Worm (Caenorhabditis elegans) whole organism, mixed stage, embryonic: Measurements from ENCODE around the gene srw-141.
"Not testable (repeated sequence)": the region's sequence is repeated elsewhere in the genome, so short reads cannot be mapped to it uniquely, and the experiment has no call there.

Experiments
- M03D4.4 ChIP-seq: sonication (generic microtip); optimal IDR thresholded peaks from 2 replicates; lab custom pipeline; 2017; ENCODE audit warnings: mild to moderate bottlenecking, missing genetic modification characterization, missing compliant biosample characterization
- bed-3 ChIP-seq: fragments of 200-800 bp; sonication (Bioruptor generic); optimal IDR thresholded peaks from 3 replicates; lab custom pipeline; 2018; ENCODE audit warnings: mild to moderate bottlenecking, missing genetic modification characterization, moderate library complexity, missing compliant biosample characterization
- blmp-1 ChIP-seq: fragments of 150-350 bp; optimal IDR thresholded peaks from 2 replicates; lab custom pipeline; 2014; ENCODE audit warnings: missing biosample characterization, missing genetic modification characterization
- ceh-43 ChIP-seq: fragments of 200-800 bp; sonication (Bioruptor generic); optimal IDR thresholded peaks from 2 replicates; lab custom pipeline; 2018; ENCODE audit warnings: mild to moderate bottlenecking, missing genetic modification characterization, moderate library complexity, missing compliant biosample characterization
- ceh-83 ChIP-seq: fragments of 200-800 bp; sonication (Bioruptor generic); optimal IDR thresholded peaks from 2 replicates; lab custom pipeline; 2018; ENCODE audit warnings: mild to moderate bottlenecking, missing genetic modification characterization, missing compliant biosample characterization
- ces-1 ChIP-seq: fragments of 150-350 bp; optimal IDR thresholded peaks from 2 replicates; lab custom pipeline; 2014; ENCODE audit warnings: missing biosample characterization, missing genetic modification reagents, missing genetic modification characterization
- cnd-1 ChIP-seq: fragments of 200-800 bp; sonication (Bioruptor generic); optimal IDR thresholded peaks from 2 replicates; lab custom pipeline; 2018; ENCODE audit warnings: mild to moderate bottlenecking, missing genetic modification characterization, missing compliant biosample characterization
- drap-1 ChIP-seq: fragments of 200-800 bp; sonication (Bioruptor generic); optimal IDR thresholded peaks from 3 replicates; lab custom pipeline; 2018; ENCODE audit warnings: mild to moderate bottlenecking, missing genetic modification characterization, missing compliant biosample characterization
- elt-1 ChIP-seq: sonication (generic microtip); optimal IDR thresholded peaks from 2 replicates; lab custom pipeline; 2017; ENCODE audit warnings: missing genetic modification characterization, mild to moderate bottlenecking, missing compliant biosample characterization, antibody characterized with exemption, moderate library complexity, borderline replicate concordance; ENCODE audit not compliant: insufficient read depth
- flh-1 ChIP-seq: fragments of 200-800 bp; sonication (Bioruptor generic); optimal IDR thresholded peaks from 2 replicates; lab custom pipeline; 2018; ENCODE audit warnings: mild to moderate bottlenecking, missing genetic modification characterization, moderate library complexity, missing compliant biosample characterization
- ham-2 ChIP-seq: fragments of 200-800 bp; sonication (Bioruptor generic); optimal IDR thresholded peaks from 2 replicates; lab custom pipeline; 2018; ENCODE audit warnings: mild to moderate bottlenecking, missing genetic modification characterization, missing compliant biosample characterization
- hlh-1 ChIP-seq: fragments of 150-350 bp; optimal IDR thresholded peaks from 2 replicates; lab custom pipeline; 2014; ENCODE audit warnings: missing biosample characterization, missing genetic modification reagents, missing genetic modification characterization
- lin-13 ChIP-seq: fragments of 150-350 bp; optimal IDR thresholded peaks from 2 replicates; lab custom pipeline; 2014; ENCODE audit warnings: missing biosample characterization, missing genetic modification characterization
- lin-32 ChIP-seq: fragments of 200-800 bp; sonication (Bioruptor generic); optimal IDR thresholded peaks from 2 replicates; lab custom pipeline; 2018; ENCODE audit warnings: mild to moderate bottlenecking, missing genetic modification characterization, missing compliant biosample characterization
- lsy-2 ChIP-seq: fragments of 150-350 bp; optimal IDR thresholded peaks from 2 replicates; lab custom pipeline; 2014; ENCODE audit warnings: missing biosample characterization, missing genetic modification characterization
- nhr-12 ChIP-seq: fragments of 150-350 bp; optimal IDR thresholded peaks from 2 replicates; lab custom pipeline; 2014; ENCODE audit warnings: missing biosample characterization, missing genetic modification characterization
- nhr-2 ChIP-seq: fragments of 150-350 bp; optimal IDR thresholded peaks from 2 replicates; lab custom pipeline; 2014; ENCODE audit warnings: missing biosample characterization, missing genetic modification characterization
- nhr-237 ChIP-seq: fragments of 150-350 bp; optimal IDR thresholded peaks from 2 replicates; lab custom pipeline; 2014; ENCODE audit warnings: missing biosample characterization, missing genetic modification characterization
- nhr-28 ChIP-seq: fragments of 150-350 bp; optimal IDR thresholded peaks from 2 replicates; lab custom pipeline; 2014; ENCODE audit warnings: missing biosample characterization, missing genetic modification characterization
- nhr-76 ChIP-seq: sonication (generic microtip); optimal IDR thresholded peaks from 2 replicates; lab custom pipeline; 2017; ENCODE audit warnings: missing biosample characterization, missing genetic modification characterization
- pha-4 ChIP-seq: fragments of 150-350 bp; optimal IDR thresholded peaks from 2 replicates; lab custom pipeline; 2018; ENCODE audit warnings: missing biosample characterization, missing genetic modification reagents, missing genetic modification characterization
- sem-2 ChIP-seq: fragments of 200-800 bp; sonication (Bioruptor generic); optimal IDR thresholded peaks from 2 replicates; lab custom pipeline; 2018; ENCODE audit warnings: mild to moderate bottlenecking, missing genetic modification characterization, missing compliant biosample characterization
- snpc-4 ChIP-seq: fragments of 150-350 bp; optimal IDR thresholded peaks from 2 replicates; lab custom pipeline; 2014; ENCODE audit warnings: missing biosample characterization, missing genetic modification characterization
- sptf-1 ChIP-seq: sonication (generic microtip); optimal IDR thresholded peaks from 2 replicates; lab custom pipeline; 2017; ENCODE audit warnings: mild to moderate bottlenecking, missing genetic modification characterization, moderate library complexity, missing compliant biosample characterization
- tbx-8 ChIP-seq: fragments of 200-800 bp; sonication (Bioruptor generic); optimal IDR thresholded peaks from 2 replicates; lab custom pipeline; 2018; ENCODE audit warnings: mild to moderate bottlenecking, missing genetic modification characterization, moderate library complexity, missing compliant biosample characterization
- unc-120 ChIP-seq: sonication (generic microtip); optimal IDR thresholded peaks from 2 replicates; lab custom pipeline; 2017; ENCODE audit warnings: missing genetic modification characterization, missing compliant biosample characterization; ENCODE audit not compliant: poor library complexity, severe bottlenecking
- unc-39 ChIP-seq: fragments of 150-350 bp; optimal IDR thresholded peaks from 2 replicates; lab custom pipeline; 2014; ENCODE audit warnings: missing biosample characterization, missing genetic modification characterization
- unc-62 ChIP-seq: fragments of 150-350 bp; optimal IDR thresholded peaks from 2 replicates; lab custom pipeline; 2014; ENCODE audit warnings: missing biosample characterization, missing genetic modification reagents, missing genetic modification characterization
- zip-8 ChIP-seq: fragments of 150-350 bp; optimal IDR thresholded peaks from 2 replicates; lab custom pipeline; 2014; ENCODE audit warnings: missing biosample characterization, missing genetic modification characterization
- ztf-11 ChIP-seq: fragments of 150-350 bp; optimal IDR thresholded peaks from 2 replicates; lab custom pipeline; 2014; ENCODE audit warnings: missing biosample characterization, missing genetic modification characterization

The srw-141 gene

DNA sequence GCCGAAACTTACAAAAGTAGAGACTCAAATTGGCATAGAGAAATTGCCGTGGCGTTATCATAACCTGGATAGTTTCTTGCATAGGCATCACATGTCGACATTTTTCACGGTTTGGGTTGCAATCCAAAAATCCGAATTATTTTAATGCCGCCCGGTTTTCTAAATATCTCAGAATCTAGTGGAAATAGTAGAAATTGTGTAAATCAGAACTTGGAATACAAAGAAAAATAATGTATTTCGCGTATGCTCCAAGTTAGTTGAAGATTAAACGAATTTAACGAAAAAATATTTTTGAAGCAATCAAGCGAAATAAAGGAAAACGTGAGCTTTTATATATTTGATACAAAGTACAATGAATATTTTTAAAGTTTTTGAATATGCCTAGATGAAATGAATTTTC, 22.5 kb upstream of the srw-141 start, which contains the start of gene srw-144:
srw-144 (minus strand) TSS at position 101 of the 400 bp plus-strand sequence.
- TF ChIP-seq blmp-1 (tag; lab: Kevin White, UChicago): no peak
- no peak for TF ChIP-seq zip-8 (tag; lab: Kevin White, UChicago)
- TF ChIP-seq unc-120 (tag; lab: Kevin White, UChicago): no peak
- no peak for TF ChIP-seq lin-13 (tag; lab: Kevin White, UChicago)
- no peak for TF ChIP-seq nhr-12 (tag; lab: Kevin White, UChicago)
- no peak for TF ChIP-seq nhr-76 (tag; lab: Kevin White, UChicago)

DNA sequence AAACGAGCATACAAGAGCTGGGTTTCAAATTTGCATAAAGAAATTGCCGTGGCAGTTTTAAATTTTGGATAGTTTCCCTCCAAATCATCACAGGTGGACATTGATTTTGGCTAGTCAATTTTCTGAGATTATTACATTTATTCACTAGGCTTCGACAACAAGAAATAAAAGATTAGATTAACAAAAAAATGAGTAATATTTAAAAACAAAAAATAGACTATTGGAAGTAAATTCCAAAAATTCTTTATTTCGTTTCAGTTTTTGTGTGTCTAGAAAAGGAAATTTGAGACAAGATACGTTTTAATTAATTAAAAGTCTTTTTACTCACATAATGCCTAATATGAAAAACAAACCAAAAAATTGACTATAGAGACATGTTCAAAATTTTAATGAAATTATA, 19.8 kb upstream of the srw-141 start, which contains the start of gene srw-142:
srw-142 (minus strand) TSS at position 101 of the 400 bp plus-strand sequence.
- TF ChIP-seq ham-2 (GFP tag; lab: Kevin White, UChicago): no peak
- TF ChIP-seq elt-1 (tag; lab: Kevin White, UChicago): no peak
- TF ChIP-seq hlh-1: no peak
- no peak for TF ChIP-seq sem-2
- no peak for TF ChIP-seq ceh-83 (GFP tag; lab: Kevin White, UChicago)
- TF ChIP-seq sptf-1: no peak
- no peak for TF ChIP-seq ces-1
- no peak for TF ChIP-seq ceh-43 (GFP tag; lab: Kevin White, UChicago)
- no peak for TF ChIP-seq snpc-4 (tag; lab: Kevin White, UChicago)
- no peak for TF ChIP-seq M03D4.4 (tag; lab: Kevin White, UChicago)
- TF ChIP-seq pha-4 (tag; lab: Kevin White, UChicago): no peak
- TF ChIP-seq flh-1 (GFP tag; lab: Kevin White, UChicago): no peak
- TF ChIP-seq nhr-237 (tag; lab: Kevin White, UChicago): no peak
- TF ChIP-seq nhr-76 (tag; lab: Kevin White, UChicago): no peak
- TF ChIP-seq lin-32 (GFP tag; lab: Kevin White, UChicago): no peak
- no peak for TF ChIP-seq cnd-1
- TF ChIP-seq unc-39 (tag; lab: Kevin White, UChicago): no peak
- TF ChIP-seq, all 35 proteins: peak for 0

DNA sequence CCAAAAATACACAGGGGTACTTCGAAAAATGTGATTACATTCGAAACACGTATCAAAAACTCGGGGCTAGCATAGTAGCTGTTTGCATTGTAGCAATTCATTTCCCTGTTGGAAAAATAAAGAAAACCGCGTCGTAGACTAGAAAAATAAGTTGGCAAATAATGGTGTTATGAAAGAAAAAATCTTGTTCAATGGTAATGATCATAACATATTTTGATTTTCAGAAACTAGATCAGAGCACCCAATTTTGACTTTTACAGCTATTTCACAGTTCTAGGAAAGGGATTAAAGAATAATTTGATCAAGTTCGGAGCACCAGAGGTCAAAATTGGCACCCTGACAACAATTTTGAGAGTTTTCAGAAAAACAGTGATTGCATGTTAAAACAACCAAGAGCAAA, 16.9 kb upstream of the srw-141 start, which contains the start of gene srh-248:
srh-248 (minus strand) TSS at position 101 of the 400 bp plus-strand sequence.
- TF ChIP-seq nhr-12, snpc-4, elt-1 (tag; lab: Kevin White, UChicago): not testable (repeated sequence)

DNA sequence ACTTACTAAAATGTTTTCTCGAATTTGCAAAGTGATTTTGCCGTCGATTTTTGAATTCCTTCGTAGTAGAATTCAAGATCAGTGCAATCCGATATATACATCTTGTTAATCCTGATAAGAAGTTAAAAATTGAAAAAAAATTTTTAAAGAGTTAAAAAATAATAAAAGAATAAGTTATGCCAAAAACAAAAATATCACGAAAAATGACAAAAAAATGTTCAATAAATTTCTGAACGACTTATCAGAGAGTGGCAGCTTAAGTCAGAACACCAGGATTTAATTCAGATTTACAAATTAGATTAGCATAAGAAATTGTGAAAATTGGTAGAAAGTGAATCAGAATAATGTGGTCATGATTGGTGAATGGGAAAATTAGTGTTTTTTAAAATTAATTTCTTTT, 13.7 kb upstream of the srw-141 start, which contains the start of gene srw-122:
srw-122 (minus strand) TSS at position 101 of the 400 bp plus-strand sequence.
- not testable (repeated sequence) for TF ChIP-seq nhr-2; drap-1 (GFP tag; lab: Kevin White, UChicago); lin-13 (tag; lab: Kevin White, UChicago)

DNA sequence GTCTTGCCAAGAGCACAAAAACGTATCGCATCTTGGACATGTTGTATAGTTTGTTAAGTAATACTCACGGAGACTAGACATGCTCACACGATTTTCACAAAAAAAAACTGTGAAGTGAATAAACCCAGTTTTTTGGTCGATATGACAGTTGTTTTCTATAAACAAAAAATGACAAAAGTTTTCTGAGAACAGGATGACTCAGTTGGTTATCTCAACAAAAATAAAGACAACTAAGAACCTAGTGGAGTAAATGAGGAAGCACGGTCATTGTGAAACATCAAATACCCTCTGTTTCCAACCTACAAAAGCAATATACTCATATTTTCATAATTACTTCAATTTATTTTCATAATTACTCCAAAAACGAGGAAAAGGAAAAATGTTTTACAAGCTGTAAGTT, 7.2 kb upstream of the srw-141 start, which contains the start of gene srh-87:
srh-87 (minus strand) TSS at position 101 of the 400 bp plus-strand sequence.
- no peak for TF ChIP-seq ztf-11 (tag; lab: Kevin White, UChicago)
- no peak for TF ChIP-seq ces-1
- no peak for TF ChIP-seq ham-2 (GFP tag; lab: Kevin White, UChicago)
- no peak for TF ChIP-seq lsy-2 (tag; lab: Kevin White, UChicago)
- no peak for TF ChIP-seq nhr-12 (tag; lab: Kevin White, UChicago)
- no peak for TF ChIP-seq elt-1 (tag; lab: Kevin White, UChicago)
- no peak for TF ChIP-seq M03D4.4 (tag; lab: Kevin White, UChicago)

DNA sequence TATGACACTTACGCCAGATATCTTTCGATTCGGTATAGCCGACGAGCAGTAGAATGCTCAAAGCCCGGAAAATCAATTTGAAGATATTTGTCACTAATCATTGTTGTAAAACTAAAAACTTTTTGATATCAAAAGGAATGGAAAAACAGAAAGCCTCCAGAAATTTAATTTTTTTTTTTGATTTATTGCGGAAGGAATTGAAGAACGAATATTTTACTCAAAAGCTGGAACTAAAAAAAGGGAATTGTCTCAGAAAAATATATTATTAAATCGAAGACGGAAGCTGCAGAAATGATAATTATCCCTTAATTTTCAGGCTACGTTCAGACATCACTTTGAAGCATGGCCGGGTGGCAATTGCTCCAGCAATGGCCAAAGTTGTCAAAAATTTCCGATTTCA, 5.5 kb upstream of the srw-141 start, which contains the start of gene srw-137:
srw-137 (minus strand) TSS at position 101 of the 400 bp plus-strand sequence.
- no peak for TF ChIP-seq unc-39 (tag; lab: Kevin White, UChicago)
- TF ChIP-seq lin-13 (tag; lab: Kevin White, UChicago): no peak
- TF ChIP-seq sptf-1: no peak
- TF ChIP-seq cnd-1: no peak
- no peak for TF ChIP-seq hlh-1
- no peak for TF ChIP-seq nhr-237 (tag; lab: Kevin White, UChicago)
- no peak for TF ChIP-seq zip-8 (tag; lab: Kevin White, UChicago)
- TF ChIP-seq unc-62: no peak
- TF ChIP-seq tbx-8: no peak
- no peak for TF ChIP-seq flh-1 (GFP tag; lab: Kevin White, UChicago)
- TF ChIP-seq lsy-2 (tag; lab: Kevin White, UChicago): no peak
- no peak for TF ChIP-seq nhr-76 (tag; lab: Kevin White, UChicago)
- TF ChIP-seq elt-1 (tag; lab: Kevin White, UChicago): no peak
- TF ChIP-seq ztf-11 (tag; lab: Kevin White, UChicago): no peak
- no peak for TF ChIP-seq blmp-1 (tag; lab: Kevin White, UChicago)
- TF ChIP-seq nhr-28 (tag; lab: Kevin White, UChicago): no peak
- no peak for TF ChIP-seq bed-3
